Worm (Caenorhabditis elegans) whole organism, midembryonic: Measurements from ENCODE around the gene ragc-1.

ENCODE experiments used
- flt-1 ChIP-seq: fragments of 200-800 bp; sonication (Bioruptor generic); IDR thresholded peaks from 2 replicates; pipeline ENCODE4 v1.3.6; 2022; ENCODE audit warnings: missing genetic modification characterization, missing compliant biosample characterization
- ztf-23 ChIP-seq: fragments of 200-800 bp; sonication (Bioruptor generic); IDR thresholded peaks from 2 replicates; pipeline ENCODE4 v1.3.6; 2022; ENCODE audit warnings: missing genetic modification reagents, missing genetic modification characterization, missing compliant biosample characterization

DNA sequence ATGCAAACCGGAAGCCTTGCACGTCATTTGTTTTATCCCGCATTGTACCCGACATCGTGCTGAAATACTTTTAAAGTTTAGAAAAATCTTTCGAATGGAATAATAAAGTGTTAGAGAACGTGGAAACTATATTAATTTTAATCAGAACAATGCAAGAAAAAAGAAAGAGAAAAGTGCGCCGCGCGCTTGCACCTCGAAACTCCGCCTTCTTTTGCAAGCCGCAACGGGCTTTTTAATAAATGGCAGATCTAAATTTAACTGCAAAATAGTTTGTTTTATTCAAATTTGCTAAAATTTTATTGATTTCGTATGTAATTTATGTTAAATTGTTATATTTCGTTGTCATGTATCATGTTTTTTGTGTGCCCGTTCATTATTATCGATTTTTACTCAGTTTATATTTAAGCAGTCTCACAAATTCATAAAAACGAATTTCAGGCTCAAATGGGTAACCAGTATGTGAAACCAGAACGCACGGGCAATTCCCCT lies 47.3 kb upstream of the ragc-1 start, which contains the start of the genes acl-3 and ndub-6:
- TF ChIP-seq ztf-23 = no peak
- TF ChIP-seq flt-1 = no peak
